Worm (Caenorhabditis elegans) whole organism, L3 larva: ENCODE measurements around the gene T22C8.3.

ENCODE experiments used
- ama-1 ChIP-seq: fragments of 150-350 bp; optimal IDR thresholded peaks from 2 replicates; lab custom pipeline; 2018
- ceh-82 ChIP-seq: fragments of 150-350 bp; optimal IDR thresholded peaks from 2 replicates; lab custom pipeline; 2014; ENCODE audit warnings: missing biosample characterization, missing genetic modification characterization
- nfya-1 ChIP-seq: sonication (generic microtip); optimal IDR thresholded peaks from 2 replicates; lab custom pipeline; 2017; ENCODE audit warnings: missing genetic modification characterization, mild to moderate bottlenecking, missing compliant biosample characterization, antibody characterized with exemption, moderate library complexity; ENCODE audit not compliant: insufficient read depth
- snpc-4 ChIP-seq: fragments of 150-350 bp; optimal IDR thresholded peaks from 2 replicates; lab custom pipeline; 2014; ENCODE audit warnings: missing biosample characterization, missing genetic modification characterization
- ztf-11 ChIP-seq: fragments of 150-350 bp; optimal IDR thresholded peaks from 2 replicates; lab custom pipeline; 2014; ENCODE audit warnings: missing biosample characterization, missing genetic modification characterization

ce11 chrII:8637615-8638014, 15.8 kb upstream of the T22C8.3 start, which contains the start of gene vab-9:
- TF ChIP-seq ceh-82, result no peak
- no peak for TF ChIP-seq snpc-4 (tag; lab: Kevin White, UChicago)
- no peak for TF ChIP-seq nfya-1 (tag; lab: Kevin White, UChicago)
- no peak for TF ChIP-seq ztf-11
- TF ChIP-seq ama-1 (lab: Kevin White, UChicago), result no peak
